Worm (Caenorhabditis elegans) whole organism, young adult: ENCODE results near the gene srh-245.

ENCODE experiments used
- B0035.1 ChIP-seq: sonication (generic microtip); optimal IDR thresholded peaks from 2 replicates; lab custom pipeline; 2016; ENCODE audit warnings: missing genetic modification characterization, mild to moderate bottlenecking, missing compliant biosample characterization, missing genotype, missing genetic modification reagents
- C06A6.2 ChIP-seq: fragments of 200-800 bp; sonication (Bioruptor generic); conservative IDR thresholded peaks from 2 replicates; pipeline ENCODE4 v1.3.6; 2022; ENCODE audit warnings: missing genetic modification characterization, missing compliant biosample characterization
- F23B12.7 ChIP-seq: sonication (generic microtip); optimal IDR thresholded peaks from 2 replicates; lab custom pipeline; 2017; ENCODE audit warnings: missing genetic modification characterization, mild to moderate bottlenecking, missing compliant biosample characterization, antibody characterized with exemption, moderate library complexity; ENCODE audit not compliant: insufficient read depth
- F37B4.10 ChIP-seq: fragments of 200-800 bp; sonication (Bioruptor generic); IDR thresholded peaks from 2 replicates; pipeline ENCODE4 v1.3.6; 2022; ENCODE audit warnings: missing genetic modification characterization, missing compliant biosample characterization
- F57A8.1 ChIP-seq: fragments of 200-800 bp; sonication (Bioruptor generic); optimal IDR thresholded peaks from 2 replicates; lab custom pipeline; 2018; ENCODE audit warnings: mild to moderate bottlenecking, missing genetic modification characterization, moderate library complexity, missing compliant biosample characterization
- F57C9.4 ChIP-seq: sonication (generic microtip); optimal IDR thresholded peaks from 2 replicates; lab custom pipeline; 2017; ENCODE audit warnings: mild to moderate bottlenecking, missing genetic modification characterization, missing compliant biosample characterization
- Y53F4B.3 ChIP-seq: fragments of 200-800 bp; sonication (Bioruptor generic); IDR thresholded peaks from 2 replicates; pipeline ENCODE4 v1.3.6; 2022; ENCODE audit warnings: missing genetic modification reagents, missing genetic modification characterization, missing compliant biosample characterization
- ZK185.1 ChIP-seq: sonication (generic microtip); optimal IDR thresholded peaks from 2 replicates; lab custom pipeline; 2016; ENCODE audit warnings: mild to moderate bottlenecking, missing genetic modification characterization, missing compliant biosample characterization; ENCODE audit not compliant: poor library complexity, severe bottlenecking
- ccch-3 ChIP-seq: fragments of 200-800 bp; sonication (Bioruptor generic); optimal IDR thresholded peaks from 2 replicates; lab custom pipeline; 2018; ENCODE audit warnings: mild to moderate bottlenecking, missing genetic modification characterization, missing compliant biosample characterization
- cebp-1 ChIP-seq, 2 experiments: fragments of 200-800 bp in 1 of 2; sonication (Bioruptor generic) in 1 of 2; sonication (generic microtip) in 1 of 2; IDR thresholded peaks in 1 of 2; optimal IDR thresholded peaks in 1 of 2; 2 replicates each; pipeline versions ENCODE4 v1.3.6 to Lab custom; 2017 to 2022; ENCODE audit warnings: missing compliant biosample characterization in 2 of 2, missing genetic modification characterization in 2 of 2, mild to moderate bottlenecking in 1 of 2, missing genetic modification reagents in 1 of 2, moderate library complexity in 1 of 2
- ceh-100 ChIP-seq: fragments of 200-800 bp; sonication (Bioruptor generic); IDR thresholded peaks from 2 replicates; pipeline ENCODE4 v1.3.6; 2022; ENCODE audit warnings: missing genetic modification reagents, missing genetic modification characterization, missing compliant biosample characterization
- ceh-91 ChIP-seq: fragments of 200-800 bp; sonication (Bioruptor generic); IDR thresholded peaks from 2 replicates; pipeline ENCODE4 v1.3.6; 2022; ENCODE audit warnings: missing genetic modification reagents, missing genetic modification characterization, missing compliant biosample characterization
- efl-1 ChIP-seq: fragments of 150-350 bp; optimal IDR thresholded peaks from 2 replicates; lab custom pipeline; 2014; ENCODE audit warnings: missing biosample characterization, missing genetic modification reagents, missing genetic modification characterization
- egl-44 ChIP-seq: fragments of 200-800 bp; sonication (Bioruptor generic); IDR thresholded peaks from 2 replicates; pipeline ENCODE4 v1.3.6; 2022; ENCODE audit warnings: missing genetic modification reagents, missing genetic modification characterization, missing compliant biosample characterization
- gei-17 ChIP-seq: fragments of 200-800 bp; sonication (Bioruptor generic); optimal IDR thresholded peaks from 2 replicates; lab custom pipeline; 2018; ENCODE audit warnings: mild to moderate bottlenecking, missing genetic modification characterization, missing compliant biosample characterization
- hmg-1.2 ChIP-seq: fragments of 200-800 bp; sonication (Bioruptor generic); IDR thresholded peaks from 2 replicates; pipeline ENCODE4 v1.3.6; 2022; ENCODE audit warnings: missing genetic modification reagents, missing genetic modification characterization, missing compliant biosample characterization
- hrde-1 ChIP-seq: sonication (generic microtip); optimal IDR thresholded peaks from 2 replicates; lab custom pipeline; 2016; ENCODE audit warnings: missing genetic modification characterization, mild to moderate bottlenecking, missing compliant biosample characterization, moderate library complexity, missing genotype, missing genetic modification reagents, borderline replicate concordance
- let-607 ChIP-seq, 2 experiments: fragments of 200-800 bp in 1 of 2; sonication (Bioruptor generic) in 1 of 2; sonication (generic microtip) in 1 of 2; optimal IDR thresholded peaks; 2 replicates each; lab custom pipeline; 2016 to 2018; ENCODE audit warnings: mild to moderate bottlenecking in 2 of 2, missing compliant biosample characterization in 2 of 2, missing genetic modification characterization in 2 of 2, moderate library complexity in 2 of 2, missing genotype in 1 of 2
- lin-54 ChIP-seq: fragments of 200-800 bp; sonication (Bioruptor generic); optimal IDR thresholded peaks from 2 replicates; lab custom pipeline; 2018; ENCODE audit warnings: mild to moderate bottlenecking, missing genetic modification characterization, missing compliant biosample characterization
- lir-1 ChIP-seq: fragments of 200-800 bp; sonication (Bioruptor generic); conservative IDR thresholded peaks from 2 replicates; pipeline ENCODE4 v1.3.6; 2022; ENCODE audit warnings: missing genetic modification reagents, missing genetic modification characterization, missing compliant biosample characterization
- lsl-1 ChIP-seq: fragments of 200-800 bp; sonication (Bioruptor generic); optimal IDR thresholded peaks from 2 replicates; lab custom pipeline; 2018; ENCODE audit warnings: mild to moderate bottlenecking, missing genetic modification characterization, moderate library complexity, missing compliant biosample characterization
- mcd-1 ChIP-seq: fragments of 200-800 bp; sonication (Bioruptor generic); IDR thresholded peaks from 2 replicates; pipeline ENCODE4 v1.3.6; 2022; ENCODE audit warnings: missing genetic modification reagents, missing genetic modification characterization, missing compliant biosample characterization
- nfya-1 ChIP-seq: sonication (generic microtip); optimal IDR thresholded peaks from 2 replicates; lab custom pipeline; 2017; ENCODE audit warnings: antibody characterized with exemption, missing compliant biosample characterization, missing genetic modification characterization, borderline replicate concordance; ENCODE audit not compliant: insufficient read depth
- nfya-2 ChIP-seq: fragments of 200-800 bp; sonication (Bioruptor generic); IDR thresholded peaks from 2 replicates; pipeline ENCODE4 v1.3.6; 2022; ENCODE audit warnings: missing genetic modification reagents, missing genetic modification characterization, missing compliant biosample characterization
- nfyb-1 ChIP-seq: fragments of 200-800 bp; sonication (Bioruptor generic); IDR thresholded peaks from 2 replicates; pipeline ENCODE4 v1.3.6; 2022; ENCODE audit warnings: missing genetic modification reagents, missing genetic modification characterization, missing compliant biosample characterization
- nhr-120 ChIP-seq: fragments of 200-800 bp; sonication (Bioruptor generic); IDR thresholded peaks from 2 replicates; pipeline ENCODE4 v1.3.6; 2022; ENCODE audit warnings: missing genetic modification characterization, missing compliant biosample characterization
- nhr-90 ChIP-seq: sonication (generic microtip); optimal IDR thresholded peaks from 2 replicates; lab custom pipeline; 2016; ENCODE audit warnings: missing genotype, mild to moderate bottlenecking, missing genetic modification characterization, missing compliant biosample characterization
- pbrm-1 ChIP-seq: fragments of 200-800 bp; sonication (Bioruptor generic); IDR thresholded peaks from 2 replicates; pipeline ENCODE4 v1.3.6; 2022; ENCODE audit warnings: missing genetic modification reagents, missing genetic modification characterization, missing compliant biosample characterization
- rec-8 ChIP-seq, 2 experiments: sonication (generic microtip); optimal IDR thresholded peaks; 2 replicates each; lab custom pipeline; 2016; ENCODE audit warnings: mild to moderate bottlenecking in 2 of 2, missing genetic modification characterization in 2 of 2, missing genetic modification reagents in 2 of 2, missing genotype in 2 of 2, missing biosample characterization in 1 of 2, missing compliant biosample characterization in 1 of 2, moderate library complexity in 1 of 2
- snpc-1.1 ChIP-seq: sonication (generic microtip); optimal IDR thresholded peaks from 2 replicates; lab custom pipeline; 2017; ENCODE audit warnings: missing genetic modification characterization, mild to moderate bottlenecking, missing compliant biosample characterization, antibody characterized with exemption, moderate library complexity, missing genotype, missing genetic modification reagents; ENCODE audit not compliant: insufficient read depth
- snpc-1.3 ChIP-seq: sonication (generic microtip); optimal IDR thresholded peaks from 2 replicates; lab custom pipeline; 2017; ENCODE audit warnings: missing genetic modification characterization, mild to moderate bottlenecking, missing compliant biosample characterization, antibody characterized with exemption, moderate library complexity, missing genotype, missing genetic modification reagents; ENCODE audit not compliant: insufficient read depth
- snpc-3.4 ChIP-seq: sonication (generic microtip); optimal IDR thresholded peaks from 2 replicates; lab custom pipeline; 2017; ENCODE audit warnings: missing genetic modification characterization, mild to moderate bottlenecking, missing compliant biosample characterization, antibody characterized with exemption, moderate library complexity, missing genotype, missing genetic modification reagents
- sptf-2 ChIP-seq: fragments of 200-800 bp; sonication (Bioruptor generic); optimal IDR thresholded peaks from 2 replicates; lab custom pipeline; 2018; ENCODE audit warnings: mild to moderate bottlenecking, missing genetic modification characterization, missing compliant biosample characterization
- ztf-18 ChIP-seq: sonication (generic microtip); optimal IDR thresholded peaks from 2 replicates; lab custom pipeline; 2016; ENCODE audit warnings: missing genotype, mild to moderate bottlenecking, missing genetic modification characterization, missing compliant biosample characterization

The srh-245 gene

ce11 chrV:619054-619453 lies 36.7 kb downstream of the srh-245 start, which contains the start of gene F48G7.4 (continued):
- TF ChIP-seq Y53F4B.3 (GFP tag; lab: Robert Waterston, UW) (no peak), lsl-1 (GFP tag; lab: Kevin White, UChicago) (no peak), ceh-91 (GFP tag; lab: Robert Waterston, UW) (no peak), pbrm-1 (GFP tag; lab: Robert Waterston, UW) (no peak), nfya-1 (tag; lab: Kevin White, UChicago) (no peak), hrde-1 (tag; lab: Kevin White, UChicago) (no peak), ZK185.1 (tag; lab: Kevin White, UChicago) (no peak), sptf-2 (GFP tag; lab: Kevin White, UChicago) (no peak), nfya-2 (GFP tag; lab: Robert Waterston, UW) (no peak), cebp-1 (GFP tag; IDR thresholded peaks at IDR 0.05; lab: Robert Waterston, UW) (no peak), cebp-1 (tag; optimal IDR thresholded peaks at IDR 0.05; lab: Kevin White, UChicago) (no peak), lin-54 (GFP tag; lab: Kevin White, UChicago) (no peak), nhr-120 (GFP tag; lab: Robert Waterston, UW) (no peak), snpc-3.4 (no peak)

ce11 chrV:617917-618316 lies 37.8 kb downstream of the srh-245 start:
- TF ChIP-seq B0035.1 (tag; lab: Kevin White, UChicago) (no peak), nfyb-1 (no peak), hmg-1.2 (GFP tag; lab: Robert Waterston, UW) (no peak), F37B4.10 (no peak), F23B12.7 (no peak), F57C9.4 (tag; lab: Kevin White, UChicago) (no peak), nfya-2 (GFP tag; lab: Robert Waterston, UW) (no peak), nhr-90 (no peak), ccch-3 (no peak), gei-17 (no peak), ceh-100 (GFP tag; lab: Robert Waterston, UW) (no peak), ztf-18 (tag; lab: Kevin White, UChicago) (no peak)

- no peak for TF ChIP-seq lir-1 (GFP tag; lab: Robert Waterston, UW)
- TF ChIP-seq C06A6.2: no peak
- TF ChIP-seq mcd-1 (GFP tag; lab: Robert Waterston, UW): no peak
- no peak for TF ChIP-seq F57A8.1
- no peak for TF ChIP-seq snpc-1.3 (tag; lab: Kevin White, UChicago)
- TF ChIP-seq efl-1 (GFP tag; lab: Kevin White, UChicago): no peak
- no peak for TF ChIP-seq egl-44 (GFP tag; lab: Robert Waterston, UW)
- TF ChIP-seq snpc-1.1 (tag; lab: Kevin White, UChicago): no peak
- no peak for TF ChIP-seq let-607 (tag; optimal IDR thresholded peaks at IDR 0.05; lab: Kevin White, UChicago)
- no peak for TF ChIP-seq rec-8 (tag; optimal IDR thresholded peaks at IDR 0.05; lab: Kevin White, UChicago)
- TF ChIP-seq pbrm-1 (GFP tag; lab: Robert Waterston, UW): no peak
Observed at ce11 chrV:615275-615674, 40.4 kb downstream of the srh-245 start, which contains the start of gene F48G7.13. Gene F48G7.13, plus strand, starts transcription at chrV:615575.
